Worm (Caenorhabditis elegans) whole organism, young adult: ENCODE results near the gene nsph-3.2.

Source experiments
- B0035.1 ChIP-seq: sonication (generic microtip); optimal IDR thresholded peaks from 2 replicates; lab custom pipeline; 2016; ENCODE audit warnings: missing genetic modification characterization, mild to moderate bottlenecking, missing compliant biosample characterization, missing genotype, missing genetic modification reagents
- B0261.1 ChIP-seq: sonication (generic microtip); optimal IDR thresholded peaks from 2 replicates; lab custom pipeline; 2016; ENCODE audit warnings: mild to moderate bottlenecking, missing genetic modification characterization, moderate library complexity, missing compliant biosample characterization
- B0336.3 ChIP-seq: fragments of 200-800 bp; sonication (Bioruptor generic); IDR thresholded peaks from 2 replicates; pipeline ENCODE4 v1.3.6; 2022; ENCODE audit warnings: missing genetic modification characterization, missing compliant biosample characterization
- C17E4.6 ChIP-seq: fragments of 200-800 bp; sonication (Bioruptor generic); IDR thresholded peaks from 2 replicates; pipeline ENCODE4 v1.3.6; 2022; ENCODE audit warnings: missing genetic modification reagents, missing genetic modification characterization, missing compliant biosample characterization
- F10E7.11 ChIP-seq: sonication (generic microtip); optimal IDR thresholded peaks from 2 replicates; lab custom pipeline; 2017; ENCODE audit warnings: mild to moderate bottlenecking, missing genetic modification characterization, moderate library complexity, missing compliant biosample characterization
- F23B12.7 ChIP-seq: sonication (generic microtip); optimal IDR thresholded peaks from 2 replicates; lab custom pipeline; 2017; ENCODE audit warnings: missing genetic modification characterization, mild to moderate bottlenecking, missing compliant biosample characterization, antibody characterized with exemption, moderate library complexity; ENCODE audit not compliant: insufficient read depth
- F33H1.4 ChIP-seq: fragments of 200-800 bp; sonication (Bioruptor generic); IDR thresholded peaks from 2 replicates; pipeline ENCODE4 v1.3.6; 2022; ENCODE audit warnings: missing genetic modification reagents, missing genetic modification characterization, missing compliant biosample characterization
- F37B4.10 ChIP-seq: fragments of 200-800 bp; sonication (Bioruptor generic); IDR thresholded peaks from 2 replicates; pipeline ENCODE4 v1.3.6; 2022; ENCODE audit warnings: missing genetic modification characterization, missing compliant biosample characterization
- F49E8.2 ChIP-seq: sonication (generic microtip); optimal IDR thresholded peaks from 3 replicates; lab custom pipeline; 2017; ENCODE audit warnings: missing genetic modification characterization, mild to moderate bottlenecking, missing compliant biosample characterization, antibody characterized with exemption, moderate library complexity; ENCODE audit not compliant: insufficient read depth
- F52B5.7 ChIP-seq: sonication (generic microtip); optimal IDR thresholded peaks from 2 replicates; lab custom pipeline; 2016; ENCODE audit warnings: mild to moderate bottlenecking, missing genetic modification characterization, missing compliant biosample characterization
- T07F8.4 ChIP-seq: sonication (generic microtip); optimal IDR thresholded peaks from 2 replicates; lab custom pipeline; 2016; ENCODE audit warnings: mild to moderate bottlenecking, missing genetic modification characterization, moderate library complexity, missing compliant biosample characterization
- attf-3 ChIP-seq: fragments of 200-800 bp; sonication (Bioruptor generic); conservative IDR thresholded peaks from 2 replicates; pipeline ENCODE4 v1.3.6; 2022; ENCODE audit warnings: missing genetic modification reagents, missing genetic modification characterization, missing compliant biosample characterization
- attf-5 ChIP-seq: fragments of 200-800 bp; sonication (Bioruptor generic); optimal IDR thresholded peaks from 2 replicates; lab custom pipeline; 2018; ENCODE audit warnings: mild to moderate bottlenecking, missing genetic modification characterization, missing compliant biosample characterization
- bed-1 ChIP-seq: fragments of 200-800 bp; sonication (Bioruptor generic); IDR thresholded peaks from 2 replicates; pipeline ENCODE4 v1.3.6; 2022; ENCODE audit warnings: missing genetic modification reagents, missing genetic modification characterization, missing compliant biosample characterization
- bed-2 ChIP-seq: fragments of 200-800 bp; sonication (Bioruptor generic); IDR thresholded peaks from 2 replicates; pipeline ENCODE4 v1.3.6; 2022; ENCODE audit warnings: missing genetic modification reagents, missing genetic modification characterization, missing compliant biosample characterization
- cebp-1 ChIP-seq, 2 experiments: fragments of 200-800 bp in 1 of 2; sonication (Bioruptor generic) in 1 of 2; sonication (generic microtip) in 1 of 2; IDR thresholded peaks in 1 of 2; optimal IDR thresholded peaks in 1 of 2; 2 replicates each; pipeline versions ENCODE4 v1.3.6 to Lab custom; 2017 to 2022; ENCODE audit warnings: missing compliant biosample characterization in 2 of 2, missing genetic modification characterization in 2 of 2, mild to moderate bottlenecking in 1 of 2, missing genetic modification reagents in 1 of 2, moderate library complexity in 1 of 2
- cebp-2 ChIP-seq: fragments of 200-800 bp; sonication (Bioruptor generic); IDR thresholded peaks from 2 replicates; pipeline ENCODE4 v1.3.6; 2022; ENCODE audit warnings: missing genetic modification characterization, missing compliant biosample characterization
- ceh-100 ChIP-seq: fragments of 200-800 bp; sonication (Bioruptor generic); IDR thresholded peaks from 2 replicates; pipeline ENCODE4 v1.3.6; 2022; ENCODE audit warnings: missing genetic modification reagents, missing genetic modification characterization, missing compliant biosample characterization
- ceh-27 ChIP-seq: fragments of 200-800 bp; sonication (Bioruptor generic); optimal IDR thresholded peaks from 2 replicates; lab custom pipeline; 2018; ENCODE audit warnings: mild to moderate bottlenecking, missing genetic modification characterization, moderate library complexity, missing compliant biosample characterization
- chd-7 ChIP-seq: sonication (generic microtip); optimal IDR thresholded peaks from 2 replicates; lab custom pipeline; 2016; ENCODE audit warnings: mild to moderate bottlenecking, missing genetic modification characterization, moderate library complexity, missing compliant biosample characterization
- dpff-1 ChIP-seq: sonication (generic microtip); optimal IDR thresholded peaks from 2 replicates; lab custom pipeline; 2017; ENCODE audit warnings: mild to moderate bottlenecking, missing genetic modification characterization, missing compliant biosample characterization
- dpl-1 ChIP-seq: fragments of 150-350 bp; optimal IDR thresholded peaks from 2 replicates; lab custom pipeline; 2014; ENCODE audit warnings: missing biosample characterization, missing genetic modification reagents, missing genetic modification characterization
- efl-1 ChIP-seq: fragments of 150-350 bp; optimal IDR thresholded peaks from 2 replicates; lab custom pipeline; 2014; ENCODE audit warnings: missing biosample characterization, missing genetic modification reagents, missing genetic modification characterization
- egl-18 ChIP-seq: fragments of 200-800 bp; sonication (Bioruptor generic); IDR thresholded peaks from 2 replicates; pipeline ENCODE4 v1.3.6; 2022; ENCODE audit warnings: missing genetic modification reagents, missing genetic modification characterization, missing compliant biosample characterization
- ekl-4 ChIP-seq: fragments of 200-800 bp; sonication (Bioruptor generic); IDR thresholded peaks from 2 replicates; pipeline ENCODE4 v1.3.6; 2022; ENCODE audit warnings: missing genetic modification reagents, missing genetic modification characterization, missing compliant biosample characterization
- fkh-3 ChIP-seq: sonication (generic microtip); optimal IDR thresholded peaks from 2 replicates; lab custom pipeline; 2016; ENCODE audit warnings: mild to moderate bottlenecking, missing genetic modification characterization, missing compliant biosample characterization
- hlh-26 ChIP-seq: fragments of 200-800 bp; sonication (Bioruptor generic); conservative IDR thresholded peaks from 2 replicates; pipeline ENCODE4 v1.3.6; 2022; ENCODE audit warnings: missing genetic modification reagents, missing genetic modification characterization, missing compliant biosample characterization
- lin-40 ChIP-seq: sonication (generic microtip); optimal IDR thresholded peaks from 2 replicates; lab custom pipeline; 2016; ENCODE audit warnings: missing genetic modification characterization, mild to moderate bottlenecking, missing compliant biosample characterization, missing genotype, missing genetic modification reagents
- madf-10 ChIP-seq: sonication (generic microtip); optimal IDR thresholded peaks from 2 replicates; lab custom pipeline; 2016; ENCODE audit warnings: mild to moderate bottlenecking, missing genetic modification characterization, missing compliant biosample characterization
- madf-6 ChIP-seq: fragments of 200-800 bp; sonication (Bioruptor generic); IDR thresholded peaks from 2 replicates; pipeline ENCODE4 v1.3.6; 2022; ENCODE audit warnings: missing genetic modification reagents, missing genetic modification characterization, missing compliant biosample characterization
- mcd-1 ChIP-seq: fragments of 200-800 bp; sonication (Bioruptor generic); IDR thresholded peaks from 2 replicates; pipeline ENCODE4 v1.3.6; 2022; ENCODE audit warnings: missing genetic modification reagents, missing genetic modification characterization, missing compliant biosample characterization
- mel-28 ChIP-seq: sonication (generic microtip); optimal IDR thresholded peaks from 2 replicates; lab custom pipeline; 2016; ENCODE audit warnings: borderline replicate concordance, mild to moderate bottlenecking, missing genetic modification characterization, missing compliant biosample characterization
- nfya-2 ChIP-seq: fragments of 200-800 bp; sonication (Bioruptor generic); IDR thresholded peaks from 2 replicates; pipeline ENCODE4 v1.3.6; 2022; ENCODE audit warnings: missing genetic modification reagents, missing genetic modification characterization, missing compliant biosample characterization
- nfyb-1 ChIP-seq: fragments of 200-800 bp; sonication (Bioruptor generic); IDR thresholded peaks from 2 replicates; pipeline ENCODE4 v1.3.6; 2022; ENCODE audit warnings: missing genetic modification reagents, missing genetic modification characterization, missing compliant biosample characterization
- pha-4 ChIP-seq: fragments of 150-350 bp; sonication (generic microtip); optimal IDR thresholded peaks from 2 replicates; lab custom pipeline; 2014; ENCODE audit warnings: missing biosample characterization, missing genetic modification reagents, missing genetic modification characterization
- rcor-1 ChIP-seq: fragments of 200-800 bp; sonication (Bioruptor generic); IDR thresholded peaks from 2 replicates; pipeline ENCODE4 v1.3.6; 2022; ENCODE audit warnings: missing genetic modification reagents, missing genetic modification characterization, missing compliant biosample characterization
- rec-8 ChIP-seq, 2 experiments: sonication (generic microtip); optimal IDR thresholded peaks; 2 replicates each; lab custom pipeline; 2016; ENCODE audit warnings: mild to moderate bottlenecking in 2 of 2, missing genetic modification characterization in 2 of 2, missing genetic modification reagents in 2 of 2, missing genotype in 2 of 2, missing biosample characterization in 1 of 2, missing compliant biosample characterization in 1 of 2, moderate library complexity in 1 of 2
- rpc-1 ChIP-seq, 2 experiments: fragments of 150-350 bp in 1 of 2; sonication (generic microtip) in 1 of 2; optimal IDR thresholded peaks; 2 replicates each; lab custom pipeline; 2014 to 2018; ENCODE audit warnings: missing biosample characterization in 1 of 2, missing genetic modification characterization in 1 of 2, missing genetic modification reagents in 1 of 2, missing genotype in 1 of 2
- snpc-1.3 ChIP-seq: sonication (generic microtip); optimal IDR thresholded peaks from 2 replicates; lab custom pipeline; 2017; ENCODE audit warnings: missing genetic modification characterization, mild to moderate bottlenecking, missing compliant biosample characterization, antibody characterized with exemption, moderate library complexity, missing genotype, missing genetic modification reagents; ENCODE audit not compliant: insufficient read depth
- tbp1 ChIP-seq: fragments of 200-800 bp; sonication (Bioruptor generic); optimal IDR thresholded peaks from 2 replicates; lab custom pipeline; 2018; ENCODE audit warnings: mild to moderate bottlenecking, missing genetic modification characterization, missing compliant biosample characterization
- unc-130 ChIP-seq: sonication (generic microtip); optimal IDR thresholded peaks from 2 replicates; lab custom pipeline; 2016; ENCODE audit warnings: missing genetic modification reagents, missing genetic modification characterization, missing compliant biosample characterization
- xnd-1 ChIP-seq: sonication (generic microtip); optimal IDR thresholded peaks from 2 replicates; lab custom pipeline; 2016; ENCODE audit warnings: missing genotype, missing genetic modification reagents, missing genetic modification characterization, missing compliant biosample characterization
- zim-3 ChIP-seq: sonication (generic microtip); optimal IDR thresholded peaks from 2 replicates; lab custom pipeline; 2017; ENCODE audit warnings: mild to moderate bottlenecking, missing genetic modification characterization, moderate library complexity, missing compliant biosample characterization
- ztf-22 ChIP-seq: fragments of 200-800 bp; sonication (Bioruptor generic); optimal IDR thresholded peaks from 2 replicates; lab custom pipeline; 2018; ENCODE audit warnings: mild to moderate bottlenecking, missing genetic modification characterization, moderate library complexity, missing compliant biosample characterization
- ztf-3 ChIP-seq: fragments of 200-800 bp; sonication (Bioruptor generic); optimal IDR thresholded peaks from 2 replicates; lab custom pipeline; 2018; ENCODE audit warnings: mild to moderate bottlenecking, missing genetic modification characterization, missing compliant biosample characterization
- ztf-6 ChIP-seq: fragments of 200-800 bp; sonication (Bioruptor generic); IDR thresholded peaks from 2 replicates; pipeline ENCODE4 v1.3.6; 2022; ENCODE audit warnings: missing genetic modification reagents, missing genetic modification characterization, missing compliant biosample characterization

nsph-3.2 gene

DNA sequence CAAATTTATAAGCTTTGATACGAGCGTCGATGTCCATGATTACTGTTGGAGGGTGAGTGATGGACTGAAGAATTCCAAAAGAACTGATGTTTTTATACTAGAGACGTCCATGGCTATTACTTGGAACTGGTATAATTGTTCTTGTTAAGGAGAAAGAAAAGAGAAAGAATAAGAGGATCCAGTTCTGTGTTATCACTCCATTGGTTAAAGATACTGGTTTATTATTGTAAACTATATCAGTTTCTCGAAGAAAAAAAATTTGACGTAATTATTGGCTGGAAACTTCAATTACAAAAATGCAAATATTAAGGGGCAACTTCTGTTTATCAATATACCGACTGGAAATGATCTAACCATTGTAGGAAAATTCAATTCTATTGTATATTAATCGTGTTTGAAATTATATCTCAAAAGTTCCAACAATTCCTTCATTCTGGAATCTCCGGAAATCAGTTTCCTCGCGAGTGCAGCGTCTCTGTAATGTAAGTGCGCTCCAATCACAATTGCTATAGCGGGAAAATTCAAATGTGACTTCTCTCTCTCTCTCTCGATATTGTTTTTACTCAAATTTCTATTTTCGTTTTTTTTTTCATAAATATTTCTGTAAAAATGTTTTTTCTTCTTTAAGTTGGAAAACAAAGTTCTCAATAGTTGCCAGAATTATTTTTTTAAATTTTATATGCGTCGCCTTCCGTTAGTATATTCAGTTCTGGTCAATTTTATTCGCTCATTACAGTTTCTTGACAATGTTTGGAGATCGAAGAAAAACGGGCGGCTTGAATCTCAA, 27.1 kb upstream of the nsph-3.2 start, which contains the start of the genes col-2 and ndc-80 (continued):
- TF ChIP-seq F37B4.10 (GFP tag; lab: Robert Waterston, UW) = no peak
- no peak for TF ChIP-seq cebp-2 (GFP tag; lab: Robert Waterston, UW)
- TF ChIP-seq nfya-2 = no peak
- no peak for TF ChIP-seq bed-1 (GFP tag; lab: Robert Waterston, UW)
- TF ChIP-seq tbp1 (GFP tag; lab: Kevin White, UChicago) = peak; percentile 23
- no peak for TF ChIP-seq B0336.3
- TF ChIP-seq zim-3 (tag; lab: Kevin White, UChicago) = no peak
- peak; percentile 37 for TF ChIP-seq F49E8.2 (tag; lab: Kevin White, UChicago)
- TF ChIP-seq madf-6 (GFP tag; lab: Robert Waterston, UW) = peak; percentile 40; the same call in 1 of the 2 replicates
- TF ChIP-seq dpff-1 (tag; lab: Kevin White, UChicago) = no peak
- TF ChIP-seq pha-4 (tag; lab: Kevin White, UChicago) = peak; percentile 12
- TF ChIP-seq F33H1.4 = no peak
- peak; percentile 17 for TF ChIP-seq unc-130 (GFP tag; lab: Kevin White, UChicago)
- no peak for TF ChIP-seq ztf-22
- peak; percentile 74 for TF ChIP-seq attf-5 (GFP tag; lab: Kevin White, UChicago)
- no peak for TF ChIP-seq F10E7.11
- TF ChIP-seq lin-40 = no peak
- no peak for TF ChIP-seq ztf-6 (GFP tag; lab: Robert Waterston, UW)
- no peak for TF ChIP-seq ekl-4 (GFP tag; lab: Robert Waterston, UW)
- no peak for TF ChIP-seq hlh-26
- TF ChIP-seq egl-18 = no peak
- TF ChIP-seq B0035.1 = no peak
- peak; percentile 44 for TF ChIP-seq ceh-27 (GFP tag; lab: Kevin White, UChicago)
- TF ChIP-seq nfyb-1 = no peak
- peak; percentile 84 for TF ChIP-seq efl-1
- TF ChIP-seq dpl-1 (GFP tag; lab: Kevin White, UChicago) = peak; percentile 68
- peak; percentile 95 for TF ChIP-seq ceh-100 (GFP tag; lab: Robert Waterston, UW)
- no peak for TF ChIP-seq mel-28 (tag; lab: Kevin White, UChicago)
- TF ChIP-seq snpc-1.3 = no peak
- TF ChIP-seq fkh-3 (tag; lab: Kevin White, UChicago) = no peak
- no peak for TF ChIP-seq bed-2 (GFP tag; lab: Robert Waterston, UW)
- no peak for TF ChIP-seq ztf-3 (GFP tag; lab: Kevin White, UChicago)
- no peak for TF ChIP-seq xnd-1
- no peak for TF ChIP-seq chd-7 (tag; lab: Kevin White, UChicago)
- no peak for TF ChIP-seq F52B5.7 (tag; lab: Kevin White, UChicago)
- TF ChIP-seq F23B12.7 = peak; percentile 91
- TF ChIP-seq mcd-1 (GFP tag; lab: Robert Waterston, UW) = peak; percentile 91
- no peak for TF ChIP-seq B0261.1 (tag; lab: Kevin White, UChicago)
- TF ChIP-seq rcor-1 (GFP tag; lab: Robert Waterston, UW) = 0 out of 2 replicates have a peak, but pooled peaks have one; percentile 13
- TF ChIP-seq T07F8.4 = no peak
- TF ChIP-seq madf-10 (tag; lab: Kevin White, UChicago) = no peak
- TF ChIP-seq rec-8 (tag; optimal IDR thresholded peaks at IDR 0.05; lab: Kevin White, UChicago) = no peak
- no peak for TF ChIP-seq rpc-1 (optimal IDR thresholded peaks at IDR 0.05; lab: Kevin White, UChicago)
- no peak for TF ChIP-seq rpc-1 (tag; optimal IDR thresholded peaks at IDR 0.05; lab: Kevin White, UChicago)
- TF ChIP-seq attf-3 (GFP tag; lab: Robert Waterston, UW) = peak; percentile 62; the same call in 1 of the 2 replicates
- TF ChIP-seq cebp-1 (GFP tag; IDR thresholded peaks at IDR 0.05; lab: Robert Waterston, UW) = no peak
- no peak for TF ChIP-seq cebp-1 (tag; optimal IDR thresholded peaks at IDR 0.05; lab: Kevin White, UChicago)
- TF ChIP-seq C17E4.6 (GFP tag; lab: Robert Waterston, UW) = no peak
